ENCODE assay signal across 4 fruit fly cellular contexts in the genomic region with DNA sequence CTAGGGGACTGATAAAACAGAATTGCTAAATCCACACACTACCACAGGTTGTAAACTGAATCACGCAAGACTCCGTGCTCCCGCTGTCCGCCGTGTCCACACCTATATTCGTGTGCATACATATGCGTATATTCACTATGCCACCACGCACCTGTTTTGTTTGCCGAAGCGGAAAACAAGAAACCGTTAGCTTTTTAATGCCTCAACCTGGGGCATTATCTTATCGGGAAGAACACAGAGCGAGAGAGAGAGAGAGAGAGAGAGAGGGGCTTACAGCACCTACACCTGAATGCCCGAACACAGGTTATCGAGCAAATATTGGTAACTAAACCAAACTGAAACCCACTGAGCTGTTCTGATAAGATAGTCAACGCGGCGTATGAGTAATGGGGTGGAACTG.
TF ChIP-seq lines count a peak whose summit lies in the region.

No protein-coding gene starts in this region.

- TF ChIP-seq CTCF in whole organism, embryonic (GFP tag; optimal IDR thresholded peaks at IDR 0.05; lab: Kevin White, UChicago) = no peak

TF ChIP-seq in whole organism, adult, 20 proteins besides CTCF, POLR2A, EP300 and RAD21:
- TF ChIP-seq CG7101 (tag; optimal IDR thresholded peaks at IDR 0.05; lab: Kevin White, UChicago) = no peak
- TF ChIP-seq Mnt (GFP tag; optimal IDR thresholded peaks at IDR 0.05; lab: Kevin White, UChicago) = no peak
- peak; percentile 65 for TF ChIP-seq ovo (GFP tag; optimal IDR thresholded peaks at IDR 0.05; lab: Kevin White, UChicago)
- no peak for TF ChIP-seq cnc (optimal IDR thresholded peaks at IDR 0.05; lab: Kevin White, UChicago)
- no peak for TF ChIP-seq CG1620 (GFP tag; optimal IDR thresholded peaks at IDR 0.05; lab: Kevin White, UChicago)
- TF ChIP-seq CG11617 (GFP tag; optimal IDR thresholded peaks at IDR 0.05; lab: Kevin White, UChicago) = no peak
- no peak for TF ChIP-seq tj (GFP tag; optimal IDR thresholded peaks at IDR 0.05; lab: Kevin White, UChicago)
- peak; percentile 46 for TF ChIP-seq cic (GFP tag; optimal IDR thresholded peaks at IDR 0.05; lab: Kevin White, UChicago)
- no peak for TF ChIP-seq bab1 (GFP tag; optimal IDR thresholded peaks at IDR 0.05; lab: Kevin White, UChicago)
- no peak for TF ChIP-seq kay (GFP tag; lab: Kevin White, UChicago; ENCODE audit: borderline replicate concordance)
- TF ChIP-seq Hr96 (GFP tag; optimal IDR thresholded peaks at IDR 0.05; lab: Kevin White, UChicago) = peak; percentile 17
- TF ChIP-seq CG14711 (tag; optimal IDR thresholded peaks at IDR 0.05; lab: Kevin White, UChicago) = no peak

TF ChIP-seq in whole organism, embryonic, 481 proteins besides CTCF, POLR2A, EP300 and RAD21 (continues in another document):
- TF ChIP-seq pb (GFP tag; optimal IDR thresholded peaks at IDR 0.05; lab: Kevin White, UChicago) (no peak), eve (GFP tag; optimal IDR thresholded peaks at IDR 0.05; lab: Kevin White, UChicago) (peak in 1 of 2 experiments; percentile 45), kay (GFP tag; optimal IDR thresholded peaks at IDR 0.05; lab: Kevin White, UChicago) (peak; percentile 10), repo (GFP tag; optimal IDR thresholded peaks at IDR 0.05; lab: Kevin White, UChicago) (no peak), CG6813 (GFP tag; optimal IDR thresholded peaks at IDR 0.05; lab: Kevin White, UChicago) (peak; percentile 14), br (optimal IDR thresholded peaks at IDR 0.05; lab: Kevin White, UChicago) (no peak), lab (GFP tag; optimal IDR thresholded peaks at IDR 0.05; lab: Kevin White, UChicago) (peak; percentile 46), sd (tag; optimal IDR thresholded peaks at IDR 0.05; lab: Kevin White, UChicago) (peak; percentile 88), Rfx (GFP tag; IDR thresholded peaks at IDR 0.05; lab: Robert Waterston, UW) (no peak), mirr (GFP tag; optimal IDR thresholded peaks at IDR 0.05; lab: Kevin White, UChicago) (peak; percentile 20), unc-4 (GFP tag; IDR thresholded peaks at IDR 0.05; lab: Robert Waterston, UW; ENCODE audit: partially characterized antibody) (no peak), sug (tag; optimal IDR thresholded peaks at IDR 0.05; lab: Kevin White, UChicago) (peak; percentile 56), CG12769 (tag; optimal IDR thresholded peaks at IDR 0.05; lab: Kevin White, UChicago) (peak; percentile 15), cg (GFP tag; optimal IDR thresholded peaks at IDR 0.05; lab: Kevin White, UChicago) (peak; percentile 33), lilli (GFP tag; optimal IDR thresholded peaks at IDR 0.05; lab: Kevin White, UChicago) (no peak), grn (GFP tag; optimal IDR thresholded peaks at IDR 0.05; lab: Kevin White, UChicago) (peak; percentile 15), GATAe (GFP tag; conservative IDR thresholded peaks at IDR 0.05; lab: Robert Waterston, UW) (peak; percentile 87), Trl (optimal IDR thresholded peaks at IDR 0.05; lab: Kevin White, UChicago) (peak; percentile 18 to 63), Trl (GFP tag; optimal IDR thresholded peaks at IDR 0.05; lab: Kevin White, UChicago) (no peak), Asciz (GFP tag; optimal IDR thresholded peaks at IDR 0.05; lab: Kevin White, UChicago) (peak; percentile 11), exex (tag; optimal IDR thresholded peaks at IDR 0.05; lab: Kevin White, UChicago) (peak; percentile 52), CG6175 (GFP tag; IDR thresholded peaks at IDR 0.05; lab: Robert Waterston, UW) (peak; percentile 86), CG15514 (GFP tag; optimal IDR thresholded peaks at IDR 0.05; lab: Kevin White, UChicago) (no peak), Ets65A (GFP tag; lab: Kevin White, UChicago) (peak; percentile 60), cwo (GFP tag; optimal IDR thresholded peaks at IDR 0.05; lab: Kevin White, UChicago) (peak; percentile 7)

TF ChIP-seq in whole organism, prepupa, 60 proteins besides CTCF, POLR2A, EP300 and RAD21:
- TF ChIP-seq dac (GFP tag; optimal IDR thresholded peaks at IDR 0.05; lab: Kevin White, UChicago) = no peak
- TF ChIP-seq fkh (GFP tag; optimal IDR thresholded peaks at IDR 0.05; lab: Kevin White, UChicago) = peak; percentile 67
- no peak for TF ChIP-seq CG16779 (tag; optimal IDR thresholded peaks at IDR 0.05; lab: Kevin White, UChicago)
- TF ChIP-seq CG15336 (GFP tag; IDR thresholded peaks at IDR 0.05; lab: Robert Waterston, UW) = no peak
- TF ChIP-seq Blimp-1 (GFP tag; optimal IDR thresholded peaks at IDR 0.05; lab: Kevin White, UChicago) = no peak
- TF ChIP-seq eg (GFP tag; IDR thresholded peaks at IDR 0.05; lab: Robert Waterston, UW) = no peak
- peak; percentile 16 for TF ChIP-seq Eip93F (GFP tag; optimal IDR thresholded peaks at IDR 0.05; lab: Kevin White, UChicago)
- no peak for TF ChIP-seq CG8632 (GFP tag; optimal IDR thresholded peaks at IDR 0.05; lab: Kevin White, UChicago)
- TF ChIP-seq Smox (GFP tag; optimal IDR thresholded peaks at IDR 0.05; lab: Kevin White, UChicago) = no peak
- peak; percentile 18 for TF ChIP-seq Eip78C (GFP tag; lab: Kevin White, UChicago)
- TF ChIP-seq vri (GFP tag; optimal IDR thresholded peaks at IDR 0.05; lab: Kevin White, UChicago) = peak; percentile 63
- no peak for TF ChIP-seq CG10631 (GFP tag; optimal IDR thresholded peaks at IDR 0.05; lab: Kevin White, UChicago)
TF ChIP-seq in whole organism, prepupa: peak in this region for 4.

TF ChIP-seq in whole organism, wandering third instar larva, 38 proteins besides CTCF, POLR2A, EP300 and RAD21:
- no peak for TF ChIP-seq brk (GFP tag; optimal IDR thresholded peaks at IDR 0.05; lab: Kevin White, UChicago)
- peak; percentile 11 for TF ChIP-seq h (GFP tag; optimal IDR thresholded peaks at IDR 0.05; lab: Kevin White, UChicago)
